Fruit fly (Drosophila melanogaster): Measurements from ENCODE around the gene ect.

ect gene

dm6 chr3L:10230542-10230941 lies 28.9 kb upstream of the ect start:
- TF ChIP-seq Drgx (GFP tag; IDR thresholded peaks at IDR 0.05) (peak; percentile 54; the same call in 1 of the 2 replicates), Ets65A (GFP tag) (peak; percentile 58), CG10462 (GFP tag; optimal IDR thresholded peaks at IDR 0.05) (no peak)

- TF ChIP-seq lbe (GFP tag; optimal IDR thresholded peaks at IDR 0.05) (peak; percentile 15), prd (optimal IDR thresholded peaks at IDR 0.05) (no peak), prd (GFP tag; IDR thresholded peaks at IDR 0.05) (peak; percentile 18; the same call in 1 of the 3 replicates), Drgx (GFP tag; IDR thresholded peaks at IDR 0.05) (0 out of 2 replicates have a peak, but pooled peaks have one; percentile 13), CG15269 (tag; optimal IDR thresholded peaks at IDR 0.05) (no peak), CG32532 (GFP tag; IDR thresholded peaks at IDR 0.05) (no peak), CG4404 (GFP tag; IDR thresholded peaks at IDR 0.05) (0 out of 2 replicates have a peak, but pooled peaks have one; percentile 15)
These were observed 25.5 kb upstream of the ect start for dm6 chr3L:10227094-10227493.

- no peak for TF ChIP-seq CG4820 (GFP tag; optimal IDR thresholded peaks at IDR 0.05)
- TF ChIP-seq CG1832 (GFP tag; optimal IDR thresholded peaks at IDR 0.05): peak; percentile 76
- no peak for TF ChIP-seq dpn (GFP tag; optimal IDR thresholded peaks at IDR 0.05)
- TF ChIP-seq Med (GFP tag): no peak
- no peak for TF ChIP-seq CG14014 (GFP tag; IDR thresholded peaks at IDR 0.05)
- TF ChIP-seq CG12391 (tag; optimal IDR thresholded peaks at IDR 0.05): no peak
- no peak for TF ChIP-seq CG6175 (GFP tag; IDR thresholded peaks at IDR 0.05)
- TF ChIP-seq ato (GFP tag; IDR thresholded peaks at IDR 0.05; ENCODE audit: partially characterized antibody): no peak
- TF ChIP-seq zen2 (GFP tag; IDR thresholded peaks at IDR 0.05; ENCODE audit: partially characterized antibody): no peak
- no peak for TF ChIP-seq ash1 (GFP tag; optimal IDR thresholded peaks at IDR 0.05)
- TF ChIP-seq CG9437 (GFP tag; optimal IDR thresholded peaks at IDR 0.05): no peak
- TF ChIP-seq ewg (GFP tag; optimal IDR thresholded peaks at IDR 0.05): peak; percentile 79
- TF ChIP-seq so (GFP tag; IDR thresholded peaks at IDR 0.05): no peak
- no peak for TF ChIP-seq jumu (GFP tag; optimal IDR thresholded peaks at IDR 0.05)
- TF ChIP-seq BEAF-32 (GFP tag; optimal IDR thresholded peaks at IDR 0.05): no peak
- no peak for TF ChIP-seq CG14050 (GFP tag; IDR thresholded peaks at IDR 0.05)
- TF ChIP-seq gt (GFP tag; IDR thresholded peaks at IDR 0.05): no peak
- TF ChIP-seq CG12744 (GFP tag; optimal IDR thresholded peaks at IDR 0.05): no peak
- TF ChIP-seq vnd (GFP tag; IDR thresholded peaks at IDR 0.05; ENCODE audit: partially characterized antibody): no peak
- TF ChIP-seq vvl (GFP tag; IDR thresholded peaks at IDR 0.05): 0 out of 2 replicates have a peak, but pooled peaks have one; percentile 45
- no peak for TF ChIP-seq CG13287 (GFP tag; IDR thresholded peaks at IDR 0.05; ENCODE audit: partially characterized antibody)
- TF ChIP-seq CG10431 (GFP tag; optimal IDR thresholded peaks at IDR 0.05): no peak
- TF ChIP-seq NC2β (GFP tag; optimal IDR thresholded peaks at IDR 0.05): no peak
- TF ChIP-seq Asciz (GFP tag; optimal IDR thresholded peaks at IDR 0.05): no peak
- peak; percentile 1 for TF ChIP-seq nom (GFP tag; optimal IDR thresholded peaks at IDR 0.05)
- no peak for TF ChIP-seq ranshi (GFP tag; IDR thresholded peaks at IDR 0.05)
- TF ChIP-seq CG2129 (GFP tag; IDR thresholded peaks at IDR 0.05; ENCODE audit: partially characterized antibody): no peak
- TF ChIP-seq Ets97D (GFP tag; optimal IDR thresholded peaks at IDR 0.05): no peak
- TF ChIP-seq CG42726 (GFP tag; IDR thresholded peaks at IDR 0.05; ENCODE audit: partially characterized antibody): no peak
- peak; percentile 76 for TF ChIP-seq Adf1 (GFP tag; IDR thresholded peaks at IDR 0.05)
- no peak for TF ChIP-seq pros (GFP tag; optimal IDR thresholded peaks at IDR 0.05)
- no peak for TF ChIP-seq CG3407 (GFP tag; optimal IDR thresholded peaks at IDR 0.05)
- TF ChIP-seq Side (GFP tag; optimal IDR thresholded peaks at IDR 0.05): no peak
- no peak for TF ChIP-seq chn (GFP tag; optimal IDR thresholded peaks at IDR 0.05)
- peak; percentile 31 for TF ChIP-seq sd (tag; optimal IDR thresholded peaks at IDR 0.05)
- no peak for TF ChIP-seq Dref (GFP tag; IDR thresholded peaks at IDR 0.05)
- TF ChIP-seq CG6813 (GFP tag; optimal IDR thresholded peaks at IDR 0.05): no peak
- no peak for TF ChIP-seq HLHmδ (GFP tag; optimal IDR thresholded peaks at IDR 0.05)
- no peak for TF ChIP-seq stc (GFP tag; IDR thresholded peaks at IDR 0.05)
These were observed 24.4 kb upstream of the ect start for dm6 chr3L:10226055-10226454.
